Worm (Caenorhabditis elegans) whole organism, L1 larva: ENCODE results near the gene hex-5.
A peak's percentile ranks its signal among the peaks of the same experiment; 100 is the strongest.

Experiments
- C16A3.4 ChIP-seq: fragments of 150-350 bp; optimal IDR thresholded peaks from 2 replicates; lab custom pipeline; 2014; ENCODE audit warnings: missing biosample characterization, missing genetic modification characterization
- F16B12.6 ChIP-seq: fragments of 150-350 bp; optimal IDR thresholded peaks from 2 replicates; lab custom pipeline; 2014; ENCODE audit warnings: missing biosample characterization, missing genetic modification characterization
- Y116A8C.19 ChIP-seq: sonication (generic microtip); optimal IDR thresholded peaks from 2 replicates; lab custom pipeline; 2016; ENCODE audit warnings: missing compliant biosample characterization, missing genetic modification characterization, borderline replicate concordance
- aha-1 ChIP-seq: fragments of 150-350 bp; optimal IDR thresholded peaks from 2 replicates; lab custom pipeline; 2014; ENCODE audit warnings: missing biosample characterization, missing genetic modification characterization
- alr-1 ChIP-seq: fragments of 200-800 bp; sonication (Bioruptor generic); optimal IDR thresholded peaks from 2 replicates; lab custom pipeline; 2018; ENCODE audit warnings: borderline replicate concordance, mild to moderate bottlenecking, missing genetic modification characterization, missing compliant biosample characterization
- aly-2 ChIP-seq: fragments of 150-350 bp; optimal IDR thresholded peaks from 2 replicates; lab custom pipeline; 2014; ENCODE audit warnings: missing biosample characterization, missing genetic modification characterization
- ceh-63 ChIP-seq: fragments of 200-800 bp; sonication (Bioruptor generic); optimal IDR thresholded peaks from 2 replicates; lab custom pipeline; 2018; ENCODE audit warnings: mild to moderate bottlenecking, missing genetic modification characterization, missing compliant biosample characterization
- ceh-8 ChIP-seq: fragments of 200-800 bp; sonication (Bioruptor generic); optimal IDR thresholded peaks from 2 replicates; lab custom pipeline; 2018; ENCODE audit warnings: mild to moderate bottlenecking, missing genetic modification characterization, moderate library complexity, missing compliant biosample characterization
- ceh-88 ChIP-seq: fragments of 200-800 bp; sonication (Bioruptor generic); IDR thresholded peaks from 2 replicates; pipeline ENCODE4 v1.3.6; 2022; ENCODE audit warnings: missing genetic modification characterization, missing compliant biosample characterization
- ceh-90 ChIP-seq: sonication (generic microtip); optimal IDR thresholded peaks from 2 replicates; lab custom pipeline; 2016; ENCODE audit warnings: missing genetic modification characterization, missing compliant biosample characterization
- ces-1 ChIP-seq: fragments of 150-350 bp; optimal IDR thresholded peaks from 2 replicates; lab custom pipeline; 2014; ENCODE audit warnings: missing biosample characterization, missing genetic modification reagents, missing genetic modification characterization
- dpl-1 ChIP-seq, 3 experiments: fragments of 150-350 bp in 2 of 3; sonication (generic microtip) in 1 of 3; optimal IDR thresholded peaks; 2 replicates each; lab custom pipeline; 2014 to 2017; ENCODE audit warnings: missing biosample characterization in 3 of 3, missing genetic modification characterization in 3 of 3, missing genetic modification reagents in 3 of 3
- dsc-1 ChIP-seq: sonication (generic microtip); optimal IDR thresholded peaks from 2 replicates; lab custom pipeline; 2016; ENCODE audit warnings: mild to moderate bottlenecking, missing genetic modification characterization, missing compliant biosample characterization
- efl-1 ChIP-seq, 4 experiments: fragments of 150-350 bp; optimal IDR thresholded peaks in 3 of 4; peaks in 1 of 4; 1 replicate in 1 of 4; 2 replicates in 3 of 4; lab custom pipeline; 2014; ENCODE audit warnings: missing biosample characterization in 2 of 4, missing genetic modification characterization in 2 of 4, missing genetic modification reagents in 2 of 4
- efl-3 ChIP-seq: fragments of 200-800 bp; sonication (Bioruptor generic); optimal IDR thresholded peaks from 2 replicates; lab custom pipeline; 2018; ENCODE audit warnings: mild to moderate bottlenecking, missing genetic modification characterization, missing compliant biosample characterization
- elt-2 ChIP-seq: sonication (generic microtip); optimal IDR thresholded peaks from 2 replicates; lab custom pipeline; 2016; ENCODE audit warnings: missing genetic modification characterization, mild to moderate bottlenecking, inconsistent platforms, missing compliant biosample characterization, missing genetic modification reagents
- ets-5 ChIP-seq: fragments of 200-800 bp; sonication (Bioruptor generic); IDR thresholded peaks from 2 replicates; pipeline ENCODE4 v1.3.6; 2022; ENCODE audit warnings: missing genetic modification characterization, missing compliant biosample characterization
- fkh-4 ChIP-seq: sonication (generic microtip); optimal IDR thresholded peaks from 2 replicates; lab custom pipeline; 2016; ENCODE audit warnings: missing compliant biosample characterization, missing genetic modification characterization, borderline replicate concordance
- fos-1 ChIP-seq: fragments of 150-350 bp; optimal IDR thresholded peaks from 2 replicates; lab custom pipeline; 2014; ENCODE audit warnings: missing biosample characterization, missing genetic modification characterization
- grh-1 ChIP-seq: fragments of 200-800 bp; sonication (Bioruptor generic); IDR thresholded peaks from 2 replicates; pipeline ENCODE4 v1.3.6; 2022; ENCODE audit warnings: missing genetic modification reagents, missing genetic modification characterization, missing compliant biosample characterization
- hlh-4 ChIP-seq: sonication (generic microtip); optimal IDR thresholded peaks from 2 replicates; lab custom pipeline; 2016; ENCODE audit warnings: mild to moderate bottlenecking, missing genetic modification characterization, missing compliant biosample characterization
- irx-1 ChIP-seq: sonication (generic microtip); optimal IDR thresholded peaks from 2 replicates; lab custom pipeline; 2016; ENCODE audit warnings: missing genetic modification characterization, missing compliant biosample characterization
- isw-1 ChIP-seq: fragments of 200-800 bp; sonication (Bioruptor generic); IDR thresholded peaks from 2 replicates; pipeline ENCODE4 v1.3.6; 2022; ENCODE audit warnings: missing genetic modification characterization, missing compliant biosample characterization
- lin-13 ChIP-seq: fragments of 150-350 bp; optimal IDR thresholded peaks from 2 replicates; lab custom pipeline; 2014; ENCODE audit warnings: missing biosample characterization, missing genetic modification reagents, missing genetic modification characterization
- lin-14 ChIP-seq: fragments of 200-800 bp; sonication (Bioruptor generic); optimal IDR thresholded peaks from 2 replicates; lab custom pipeline; 2018; ENCODE audit warnings: mild to moderate bottlenecking, missing genetic modification characterization, moderate library complexity, missing compliant biosample characterization
- lin-15B ChIP-seq: fragments of 150-350 bp; sonication (generic microtip); optimal IDR thresholded peaks from 3 replicates; lab custom pipeline; 2014; ENCODE audit warnings: missing biosample characterization, missing genetic modification characterization
- lin-35 ChIP-seq, 2 experiments: fragments of 150-350 bp; optimal IDR thresholded peaks; 2 replicates each; lab custom pipeline; 2014; ENCODE audit warnings: missing biosample characterization in 2 of 2, missing genetic modification characterization in 2 of 2, missing genetic modification reagents in 2 of 2
- lin-39 ChIP-seq: fragments of 150-350 bp; optimal IDR thresholded peaks from 2 replicates; lab custom pipeline; 2014; ENCODE audit warnings: missing biosample characterization, missing genetic modification reagents, missing genetic modification characterization
- lir-3 ChIP-seq: sonication (generic microtip); optimal IDR thresholded peaks from 2 replicates; lab custom pipeline; 2016; ENCODE audit warnings: mild to moderate bottlenecking, missing genetic modification characterization, moderate library complexity, missing compliant biosample characterization; ENCODE audit not compliant: poor library complexity
- lsy-2 ChIP-seq, 2 experiments: fragments of 150-350 bp; optimal IDR thresholded peaks; 2 replicates each; lab custom pipeline; 2014; ENCODE audit warnings: missing biosample characterization in 2 of 2, missing genetic modification characterization in 2 of 2
- mdl-1 ChIP-seq, 2 experiments: fragments of 150-350 bp; optimal IDR thresholded peaks; 2 replicates each; lab custom pipeline; 2014 to 2017; ENCODE audit warnings: missing biosample characterization in 2 of 2, missing genetic modification characterization in 2 of 2, inconsistent platforms in 1 of 2
- mef-2 ChIP-seq: fragments of 150-350 bp; optimal IDR thresholded peaks from 2 replicates; lab custom pipeline; 2014; ENCODE audit warnings: missing biosample characterization, missing genetic modification characterization
- nhr-12 ChIP-seq: sonication (generic microtip); optimal IDR thresholded peaks from 2 replicates; lab custom pipeline; 2017; ENCODE audit warnings: missing biosample characterization, missing genetic modification characterization
- nhr-19 ChIP-seq: fragments of 200-800 bp; sonication (Bioruptor generic); conservative IDR thresholded peaks from 2 replicates; pipeline ENCODE4 v1.3.6; 2022; ENCODE audit warnings: missing genetic modification characterization, missing compliant biosample characterization
- nhr-237 ChIP-seq: fragments of 150-350 bp; optimal IDR thresholded peaks from 2 replicates; lab custom pipeline; 2014; ENCODE audit warnings: missing biosample characterization, missing genetic modification characterization
- nhr-71 ChIP-seq: sonication (generic microtip); optimal IDR thresholded peaks from 2 replicates; lab custom pipeline; 2016; ENCODE audit warnings: mild to moderate bottlenecking, missing genetic modification characterization, moderate library complexity, missing compliant biosample characterization
- nhr-76 ChIP-seq: sonication (generic microtip); optimal IDR thresholded peaks from 2 replicates; lab custom pipeline; 2017; ENCODE audit warnings: missing biosample characterization, missing genetic modification characterization
- nhr-85 ChIP-seq: sonication (generic microtip); peaks from one replicate; lab custom pipeline; 2016; ENCODE audit warnings: missing genetic modification characterization, inconsistent platforms, missing compliant biosample characterization
- nhr-90 ChIP-seq: sonication (generic microtip); optimal IDR thresholded peaks from 2 replicates; lab custom pipeline; 2016; ENCODE audit warnings: mild to moderate bottlenecking, missing genetic modification characterization, missing compliant biosample characterization; ENCODE audit not compliant: poor library complexity
- pqm-1 ChIP-seq: sonication (generic microtip); optimal IDR thresholded peaks from 3 replicates; lab custom pipeline; 2017; ENCODE audit warnings: missing biosample characterization, missing genetic modification characterization
- skn-1 ChIP-seq: fragments of 150-350 bp; optimal IDR thresholded peaks from 2 replicates; lab custom pipeline; 2014; ENCODE audit warnings: missing biosample characterization, missing genetic modification characterization
- snpc-4 ChIP-seq: fragments of 150-350 bp; optimal IDR thresholded peaks from 2 replicates; lab custom pipeline; 2014; ENCODE audit warnings: missing biosample characterization, missing genetic modification characterization
- snu-23 ChIP-seq: sonication (generic microtip); optimal IDR thresholded peaks from 2 replicates; lab custom pipeline; 2016; ENCODE audit warnings: missing genetic modification characterization, missing compliant biosample characterization
- sup-37 ChIP-seq: fragments of 200-800 bp; sonication (Bioruptor generic); optimal IDR thresholded peaks from 2 replicates; lab custom pipeline; 2018; ENCODE audit warnings: mild to moderate bottlenecking, missing genetic modification characterization, missing compliant biosample characterization
- unc-130 ChIP-seq: fragments of 150-350 bp; optimal IDR thresholded peaks from 2 replicates; lab custom pipeline; 2017; ENCODE audit warnings: missing biosample characterization, missing genetic modification characterization, inconsistent platforms
- unc-30 ChIP-seq: sonication (generic microtip); optimal IDR thresholded peaks from 2 replicates; lab custom pipeline; 2017; ENCODE audit warnings: missing biosample characterization, missing genetic modification characterization
- unc-86 ChIP-seq: sonication (generic microtip); optimal IDR thresholded peaks from 2 replicates; lab custom pipeline; 2016; ENCODE audit warnings: missing genetic modification characterization, missing compliant biosample characterization
- vab-15 ChIP-seq: sonication (generic microtip); optimal IDR thresholded peaks from 2 replicates; lab custom pipeline; 2017; ENCODE audit warnings: missing genotype, mild to moderate bottlenecking, missing genetic modification characterization, missing compliant biosample characterization
- xbp-1 ChIP-seq: sonication (generic microtip); optimal IDR thresholded peaks from 2 replicates; lab custom pipeline; 2016; ENCODE audit warnings: missing genetic modification characterization, missing compliant biosample characterization
- zag-1 ChIP-seq: fragments of 150-350 bp; optimal IDR thresholded peaks from 2 replicates; lab custom pipeline; 2014; ENCODE audit warnings: missing biosample characterization, missing genetic modification characterization
- zip-4 ChIP-seq: fragments of 200-800 bp; sonication (Bioruptor generic); optimal IDR thresholded peaks from 2 replicates; lab custom pipeline; 2018; ENCODE audit warnings: mild to moderate bottlenecking, missing genetic modification characterization, moderate library complexity, missing compliant biosample characterization
- ztf-11 ChIP-seq, 2 experiments: sonication (generic microtip); optimal IDR thresholded peaks; 2 replicates each; lab custom pipeline; 2016 to 2017; ENCODE audit warnings: missing genetic modification characterization in 2 of 2, missing biosample characterization in 1 of 2, missing compliant biosample characterization in 1 of 2

Gene hex-5

ce11 chrX:14853712-14854217 is 51.3 kb downstream of the hex-5 start, which contains the start of the genes C27C12.1 and C27C12.4 (continued):
- no peak for TF ChIP-seq nhr-76
- TF ChIP-seq nhr-71 (tag; lab: Kevin White, UChicago), result peak; percentile 95
- TF ChIP-seq grh-1 (GFP tag; lab: Robert Waterston, UW), result peak; percentile 67
- peak; percentile 50 for TF ChIP-seq lin-15B (tag; lab: Kevin White, UChicago)
- TF ChIP-seq dpl-1 (GFP tag; optimal IDR thresholded peaks at IDR 0.05; lab: Kevin White, UChicago), result peak; percentile 71 to 79 (median 79)
- no peak for TF ChIP-seq Y116A8C.19 (tag; lab: Kevin White, UChicago)
- TF ChIP-seq nhr-19 (GFP tag; lab: Robert Waterston, UW), result peak; percentile 88
- no peak for TF ChIP-seq hlh-4
- peak; percentile 27 for TF ChIP-seq mef-2 (tag; lab: Kevin White, UChicago)
- peak; percentile 45 for TF ChIP-seq aly-2
- peak; percentile 73 for TF ChIP-seq skn-1 (tag; lab: Kevin White, UChicago)
- TF ChIP-seq C16A3.4 (tag; lab: Kevin White, UChicago), result peak; percentile 92
- peak in 1 of 2 experiments; percentile 90 for TF ChIP-seq mdl-1 (tag; optimal IDR thresholded peaks at IDR 0.05; lab: Kevin White, UChicago)
- TF ChIP-seq xbp-1 (tag; lab: Kevin White, UChicago), result peak; percentile 83
- TF ChIP-seq ces-1 (GFP tag; lab: Kevin White, UChicago), result no peak
- TF ChIP-seq ceh-8 (GFP tag; lab: Kevin White, UChicago), result peak; percentile 25
- peak; percentile 93 for TF ChIP-seq lir-3 (tag; lab: Kevin White, UChicago)
- no peak for TF ChIP-seq alr-1 (tag; lab: Kevin White, UChicago)
- peak; percentile 99 for TF ChIP-seq F16B12.6 (tag; lab: Kevin White, UChicago)
- TF ChIP-seq zip-4 (GFP tag; lab: Kevin White, UChicago), result peak; percentile 54
- peak; percentile 84 for TF ChIP-seq unc-130 (tag; lab: Kevin White, UChicago)
- TF ChIP-seq ceh-90, result peak; percentile 80
- TF ChIP-seq unc-30, result no peak
- no peak for TF ChIP-seq ceh-63
- no peak for TF ChIP-seq aha-1 (tag; lab: Kevin White, UChicago)
- no peak for TF ChIP-seq vab-15 (tag; lab: Kevin White, UChicago)
- peak; percentile 94 for TF ChIP-seq snu-23 (GFP tag; lab: Kevin White, UChicago)
- TF ChIP-seq lsy-2 (tag; optimal IDR thresholded peaks at IDR 0.05; lab: Kevin White, UChicago), result peak; percentile 82 to 89
- peak; percentile 85 for TF ChIP-seq irx-1 (tag; lab: Kevin White, UChicago)
- TF ChIP-seq lin-39, result peak; percentile 54
- peak; percentile 86 for TF ChIP-seq snpc-4 (tag; lab: Kevin White, UChicago)
- TF ChIP-seq lin-35 (GFP tag; optimal IDR thresholded peaks at IDR 0.05; lab: Kevin White, UChicago), result peak; percentile 75 to 88
- peak; percentile 95 for TF ChIP-seq lin-14
- TF ChIP-seq nhr-90, result peak; percentile 90
- TF ChIP-seq lin-13, result peak; percentile 66
- TF ChIP-seq unc-86 (tag; lab: Kevin White, UChicago), result peak; percentile 83
- no peak for TF ChIP-seq ets-5 (GFP tag; lab: Robert Waterston, UW)
- TF ChIP-seq nhr-12 (tag; lab: Kevin White, UChicago), result no peak
- TF ChIP-seq ztf-11 (tag; optimal IDR thresholded peaks at IDR 0.05; lab: Kevin White, UChicago), result peak in 1 of 2 experiments; percentile 82
- TF ChIP-seq zag-1 (tag; lab: Kevin White, UChicago), result no peak
- TF ChIP-seq nhr-85, result peak; percentile 93
- no peak for TF ChIP-seq efl-3 (GFP tag; lab: Kevin White, UChicago)
- peak; percentile 55 for TF ChIP-seq fos-1 (tag; lab: Kevin White, UChicago)
- peak; percentile 80 to 86 for TF ChIP-seq efl-1 (optimal IDR thresholded peaks at IDR 0.05; lab: Kevin White, UChicago)
- TF ChIP-seq efl-1 (GFP tag; optimal IDR thresholded peaks at IDR 0.05 in 1 of 2; lab: Kevin White, UChicago), result peak; percentile 67 to 95
- peak; percentile 43 for TF ChIP-seq sup-37 (GFP tag; lab: Kevin White, UChicago)
- TF ChIP-seq pqm-1, result no peak
- TF ChIP-seq dsc-1, result peak; percentile 83
- TF ChIP-seq ceh-88, result 0 out of 2 replicates have a peak, but pooled peaks have one; percentile 47
- TF ChIP-seq elt-2 (tag; lab: Kevin White, UChicago), result peak; percentile 78
- no peak for TF ChIP-seq nhr-237
- TF ChIP-seq fkh-4 (tag; lab: Kevin White, UChicago), result peak; percentile 63
- TF ChIP-seq isw-1, result peak; percentile 76
